Fruit fly (Drosophila melanogaster) whole organism, wandering third instar larva: ENCODE measurements around the gene Ilp4.

ENCODE experiments used
- Abd-B ChIP-seq: fragments of >200 bp; optimal IDR thresholded peaks from 2 replicates; lab custom pipeline; 2017; ENCODE audit warnings: missing biosample characterization, missing genetic modification characterization
- Dif ChIP-seq: fragments of 200-275, 200-300 bp; sonication (Bioruptor generic); optimal IDR thresholded peaks from 2 replicates; lab custom pipeline; 2018; ENCODE audit warnings: missing biosample characterization, missing genetic modification characterization; ENCODE audit not compliant: partially characterized antibody
- dmrt93B ChIP-seq: fragments of 200-800 bp; sonication (Bioruptor generic); optimal IDR thresholded peaks from 2 replicates; lab custom pipeline; 2018; ENCODE audit warnings: missing biosample characterization, mild to moderate bottlenecking, missing genetic modification characterization
- psq ChIP-seq: fragments of 200-800 bp; sonication (Bioruptor generic); optimal IDR thresholded peaks from 3 replicates; lab custom pipeline; 2017; ENCODE audit warnings: missing biosample characterization, mild to moderate bottlenecking, missing genetic modification characterization, moderate library complexity

dm6 chr3L:9767636-9768358 lies 36.3 kb downstream of the Ilp4 start:
- TF ChIP-seq Dif (GFP tag; lab: Kevin White, UChicago) = peak; percentile 23
- no peak for TF ChIP-seq Abd-B
- no peak for TF ChIP-seq psq (GFP tag; lab: Kevin White, UChicago)
- no peak for TF ChIP-seq dmrt93B (GFP tag; lab: Kevin White, UChicago)
